Fruit fly (Drosophila melanogaster) whole organism, embryonic: ENCODE data around the gene Ilp4.

Source experiments
- B-H2 ChIP-seq: fragments of 200-800 bp; sonication (Bioruptor generic); optimal IDR thresholded peaks from 2 replicates; lab custom pipeline; 2018; ENCODE audit warnings: missing biosample characterization, mild to moderate bottlenecking, missing genetic modification characterization
- CG10462 ChIP-seq: fragments of 200-800 bp; sonication (Bioruptor generic); optimal IDR thresholded peaks from 2 replicates; lab custom pipeline; 2016; ENCODE audit warnings: missing biosample characterization, missing genetic modification characterization
- CG11504 ChIP-seq: fragments of 200-800 bp; sonication (Bioruptor generic); optimal IDR thresholded peaks from 3 replicates; lab custom pipeline; 2019; ENCODE audit warnings: missing biosample characterization, mild to moderate bottlenecking, missing genetic modification characterization, moderate library complexity
- CG12071 ChIP-seq: fragments of 200-800 bp; sonication (Bioruptor generic); optimal IDR thresholded peaks from 3 replicates; lab custom pipeline; 2018; ENCODE audit warnings: missing biosample characterization, mild to moderate bottlenecking, missing genetic modification characterization
- CG15269 ChIP-seq: fragments of 200-800 bp; sonication (Bioruptor generic); optimal IDR thresholded peaks from 2 replicates; lab custom pipeline; 2018; ENCODE audit warnings: missing biosample characterization, mild to moderate bottlenecking, missing genetic modification characterization, moderate library complexity
- CG17186 ChIP-seq: fragments of 200-800 bp; sonication (Bioruptor generic); optimal IDR thresholded peaks from 3 replicates; lab custom pipeline; 2017; ENCODE audit warnings: missing biosample characterization, missing genetic modification reagents, missing genetic modification characterization
- CG17568 ChIP-seq: fragments of 200-800 bp; sonication (Bioruptor generic); optimal IDR thresholded peaks from 2 replicates; lab custom pipeline; 2018; ENCODE audit warnings: missing biosample characterization, mild to moderate bottlenecking, missing genetic modification characterization, moderate library complexity
- CG18619 ChIP-seq: fragments of 200-800 bp; sonication (Bioruptor generic); optimal IDR thresholded peaks from 3 replicates; lab custom pipeline; 2017; ENCODE audit warnings: missing biosample characterization, mild to moderate bottlenecking, missing genetic modification characterization
- CG2678 ChIP-seq: fragments of 200-800 bp; sonication (Bioruptor generic); optimal IDR thresholded peaks from 3 replicates; lab custom pipeline; 2019; ENCODE audit warnings: missing biosample characterization, mild to moderate bottlenecking, missing genetic modification characterization, moderate library complexity
- CG6765 ChIP-seq: fragments of 200-800 bp; sonication (Bioruptor generic); optimal IDR thresholded peaks from 3 replicates; lab custom pipeline; 2017; ENCODE audit warnings: missing biosample characterization, mild to moderate bottlenecking, missing genetic modification characterization
- CG6854 ChIP-seq: fragments of 200-800 bp; sonication (Bioruptor generic); optimal IDR thresholded peaks from 3 replicates; lab custom pipeline; 2017; ENCODE audit warnings: missing biosample characterization, mild to moderate bottlenecking, missing genetic modification characterization
- CG7745 ChIP-seq: fragments of 200-800 bp; sonication (Bioruptor generic); optimal IDR thresholded peaks from 2 replicates; lab custom pipeline; 2018; ENCODE audit warnings: missing biosample characterization, mild to moderate bottlenecking, missing genetic modification characterization, moderate library complexity
- CG8281 ChIP-seq: fragments of 200-800 bp; sonication (Bioruptor generic); optimal IDR thresholded peaks from 2 replicates; lab custom pipeline; 2018; ENCODE audit warnings: missing biosample characterization, mild to moderate bottlenecking, missing genetic modification characterization, moderate library complexity
- CG8765 ChIP-seq: fragments of 200-800 bp; sonication (Bioruptor generic); IDR thresholded peaks from 2 replicates; pipeline ENCODE4 v1.3.6; 2022; ENCODE audit warnings: missing biosample characterization, missing genetic modification characterization
- CG9876 ChIP-seq: fragments of 200-800 bp; sonication (Bioruptor generic); optimal IDR thresholded peaks from 2 replicates; lab custom pipeline; 2016; ENCODE audit warnings: missing biosample characterization, missing genetic modification characterization
- Ets65A ChIP-seq: fragments of 200-800 bp; sonication (Bioruptor generic); peaks from one replicate; lab custom pipeline; 2016; ENCODE audit warnings: missing biosample characterization, missing genetic modification characterization
- Hey ChIP-seq: fragments of 200-800 bp; sonication (Bioruptor generic); optimal IDR thresholded peaks from 3 replicates; lab custom pipeline; 2018; ENCODE audit warnings: missing biosample characterization, mild to moderate bottlenecking, missing genetic modification characterization
- HmgD ChIP-seq: fragments of 200-800 bp; sonication (Bioruptor generic); optimal IDR thresholded peaks from 3 replicates; lab custom pipeline; 2016; ENCODE audit warnings: missing biosample characterization, missing genetic modification characterization
- Med ChIP-seq: fragments of 200-800 bp; sonication (Bioruptor generic); peaks from one replicate; lab custom pipeline; 2016; ENCODE audit warnings: missing biosample characterization, missing genetic modification characterization, mild to moderate bottlenecking, inconsistent platforms, moderate library complexity
- Neu2 ChIP-seq: fragments of 200-800 bp; sonication (Bioruptor generic); optimal IDR thresholded peaks from 3 replicates; lab custom pipeline; 2016; ENCODE audit warnings: missing biosample characterization, missing genetic modification characterization, borderline replicate concordance
- PHDP ChIP-seq: fragments of 200-800 bp; sonication (Bioruptor generic); optimal IDR thresholded peaks from 3 replicates; lab custom pipeline; 2018; ENCODE audit warnings: missing biosample characterization, mild to moderate bottlenecking, missing genetic modification characterization, moderate library complexity
- Pdp1 ChIP-seq, 2 experiments: fragments of 200-800 bp; sonication (Bioruptor generic); optimal IDR thresholded peaks; 3 replicates each; lab custom pipeline; 2016; ENCODE audit warnings: missing biosample characterization in 2 of 2, missing genetic modification characterization in 2 of 2, mild to moderate bottlenecking in 1 of 2, moderate library complexity in 1 of 2
- Sox102F ChIP-seq: fragments of 200-800 bp; sonication (Bioruptor generic); optimal IDR thresholded peaks from 2 replicates; lab custom pipeline; 2018; ENCODE audit warnings: missing biosample characterization, mild to moderate bottlenecking, missing genetic modification characterization, moderate library complexity
- abd-A ChIP-seq: fragments of 200-800 bp; sonication (Bioruptor generic); optimal IDR thresholded peaks from 3 replicates; lab custom pipeline; 2019; ENCODE audit warnings: missing biosample characterization, mild to moderate bottlenecking, missing genetic modification characterization, moderate library complexity
- caup ChIP-seq: fragments of 200-800 bp; sonication (Bioruptor generic); optimal IDR thresholded peaks from 3 replicates; lab custom pipeline; 2017; ENCODE audit warnings: missing biosample characterization, mild to moderate bottlenecking, missing genetic modification characterization, moderate library complexity; ENCODE audit not compliant: severe bottlenecking
- corto ChIP-seq: fragments of 200-800 bp; sonication (Bioruptor generic); optimal IDR thresholded peaks from 2 replicates; lab custom pipeline; 2016; ENCODE audit warnings: missing biosample characterization, mild to moderate bottlenecking, missing genetic modification characterization, moderate library complexity
- crol ChIP-seq: fragments of 200-800 bp; sonication (Bioruptor generic); IDR thresholded peaks from 2 replicates; pipeline ENCODE4 v1.3.6; 2022; ENCODE audit warnings: missing biosample characterization, missing genetic modification characterization
- cwo ChIP-seq: fragments of 200-800 bp; sonication (Bioruptor generic); optimal IDR thresholded peaks from 3 replicates; lab custom pipeline; 2017; ENCODE audit warnings: missing biosample characterization, missing genetic modification characterization, mild to moderate bottlenecking, moderate library complexity, missing genetic modification reagents
- exex ChIP-seq: fragments of 200-800 bp; sonication (Bioruptor generic); optimal IDR thresholded peaks from 4 replicates; lab custom pipeline; 2018; ENCODE audit warnings: missing biosample characterization, mild to moderate bottlenecking, missing genetic modification characterization, moderate library complexity
- grau ChIP-seq: fragments of 200-800 bp; optimal IDR thresholded peaks from 3 replicates; lab custom pipeline; 2019; ENCODE audit warnings: missing biosample characterization, mild to moderate bottlenecking, missing genetic modification characterization, moderate library complexity
- grn ChIP-seq: fragments of 200-800 bp; sonication (Bioruptor generic); optimal IDR thresholded peaks from 3 replicates; lab custom pipeline; 2017; ENCODE audit warnings: missing biosample characterization, missing genetic modification characterization
- lab ChIP-seq: fragments of 200-800 bp; sonication (Bioruptor generic); optimal IDR thresholded peaks from 3 replicates; lab custom pipeline; 2017; ENCODE audit warnings: missing biosample characterization, missing genetic modification characterization, mild to moderate bottlenecking, moderate library complexity, missing genetic modification reagents
- luna ChIP-seq: fragments of 200-800 bp; sonication (Bioruptor generic); optimal IDR thresholded peaks from 2 replicates; lab custom pipeline; 2016; ENCODE audit warnings: missing biosample characterization, missing genetic modification characterization
- mirr ChIP-seq: fragments of 200-800 bp; sonication (Bioruptor generic); optimal IDR thresholded peaks from 3 replicates; lab custom pipeline; 2018; ENCODE audit warnings: missing biosample characterization, mild to moderate bottlenecking, missing genetic modification characterization
- phol ChIP-seq: fragments of 200-800 bp; sonication (Bioruptor generic); optimal IDR thresholded peaks from 3 replicates; lab custom pipeline; 2018; ENCODE audit warnings: missing biosample characterization, mild to moderate bottlenecking, missing genetic modification characterization, moderate library complexity
- pum ChIP-seq: fragments of 200-800 bp; sonication (Bioruptor generic); optimal IDR thresholded peaks from 2 replicates; lab custom pipeline; 2016; ENCODE audit warnings: missing biosample characterization, missing genetic modification characterization
- sd ChIP-seq: fragments of 200-800 bp; sonication (Bioruptor generic); optimal IDR thresholded peaks from 3 replicates; lab custom pipeline; 2018; ENCODE audit warnings: missing biosample characterization, mild to moderate bottlenecking, missing genetic modification characterization, moderate library complexity
- sna ChIP-seq: fragments of 200-800 bp; sonication (Bioruptor generic); IDR thresholded peaks from 2 replicates; pipeline ENCODE4 v1.3.6; 2022; ENCODE audit warnings: missing biosample characterization, missing genetic modification characterization; ENCODE audit not compliant: partially characterized antibody
- sob ChIP-seq: fragments of 200-800 bp; sonication (Bioruptor generic); IDR thresholded peaks from 2 replicates; pipeline ENCODE4 v1.3.6; 2022; ENCODE audit warnings: missing biosample characterization, missing genetic modification characterization
- sug ChIP-seq: fragments of 200-800 bp; optimal IDR thresholded peaks from 2 replicates; lab custom pipeline; 2019; ENCODE audit warnings: missing biosample characterization, mild to moderate bottlenecking, missing genetic modification characterization, moderate library complexity
- trh ChIP-seq: fragments of 200-800 bp; sonication (Bioruptor generic); optimal IDR thresholded peaks from 2 replicates; lab custom pipeline; 2016; ENCODE audit warnings: missing biosample characterization, missing genetic modification characterization
- ttk ChIP-seq: fragments of 200-800 bp; sonication (Bioruptor generic); IDR thresholded peaks from 2 replicates; pipeline ENCODE4 v2.1.2; 2022; ENCODE audit warnings: missing biosample characterization, missing genetic modification characterization
- unpg ChIP-seq: fragments of 200-800 bp; sonication (Bioruptor generic); optimal IDR thresholded peaks from 3 replicates; lab custom pipeline; 2018; ENCODE audit warnings: missing biosample characterization, mild to moderate bottlenecking, missing genetic modification characterization, moderate library complexity
- wek ChIP-seq: fragments of 200-800 bp; sonication (Bioruptor generic); optimal IDR thresholded peaks from 3 replicates; lab custom pipeline; 2018; ENCODE audit warnings: missing biosample characterization, mild to moderate bottlenecking, missing genetic modification characterization, moderate library complexity

Ilp4 gene

DNA sequence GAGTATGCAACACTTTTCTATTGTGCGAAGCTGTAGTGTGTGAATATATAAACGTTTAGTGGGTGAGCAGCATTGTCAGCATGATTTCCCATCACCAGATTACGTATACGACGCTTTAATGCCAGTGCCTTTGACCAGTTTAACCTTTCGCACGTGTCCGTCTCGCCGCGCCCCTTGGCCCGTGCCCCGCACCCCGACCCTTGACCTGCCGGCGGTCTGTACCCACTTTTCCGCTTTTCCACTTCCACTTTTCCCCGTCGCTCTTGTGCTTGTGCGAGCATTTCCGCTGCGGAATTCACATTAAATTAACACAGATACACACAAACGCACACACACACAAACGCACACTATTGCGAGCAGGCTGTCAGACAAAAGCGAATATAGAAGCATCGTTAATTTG, 28.3 kb downstream of the Ilp4 start:
- TF ChIP-seq HmgD (GFP tag; lab: Kevin White, UChicago): no peak
- no peak for TF ChIP-seq CG8765 (GFP tag; lab: Robert Waterston, UW)
- TF ChIP-seq cwo (GFP tag; lab: Kevin White, UChicago): peak; percentile 75
- TF ChIP-seq abd-A (tag; lab: Kevin White, UChicago): peak; percentile 64
- peak; percentile 60 for TF ChIP-seq Med
- no peak for TF ChIP-seq trh (GFP tag; lab: Kevin White, UChicago)
- TF ChIP-seq sob (GFP tag; lab: Robert Waterston, UW): 0 out of 2 replicates have a peak, but pooled peaks have one; percentile 9
- peak; percentile 18 for TF ChIP-seq Hey (tag; lab: Kevin White, UChicago)
- peak; percentile 67 for TF ChIP-seq crol (GFP tag; lab: Robert Waterston, UW)
- TF ChIP-seq Ets65A: peak; percentile 53

DNA sequence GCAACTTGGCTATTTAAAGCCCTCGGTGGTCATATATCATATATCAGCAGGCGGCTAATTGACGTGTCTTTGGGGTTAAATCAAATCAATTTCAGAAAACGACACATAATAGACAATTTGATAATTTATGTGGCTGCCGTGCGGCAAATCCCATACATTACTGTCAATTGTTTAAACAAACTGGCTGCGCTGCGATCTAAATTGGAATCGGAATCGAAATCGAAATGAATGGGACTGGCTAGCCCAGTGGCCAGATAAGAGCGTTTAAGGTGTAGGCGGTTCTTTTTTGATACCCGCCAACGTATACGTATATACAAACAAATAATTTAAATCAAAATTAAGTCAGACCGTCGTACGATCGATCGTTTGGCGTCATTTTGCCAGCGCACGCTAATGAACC, 35.7 kb downstream of the Ilp4 start:
- peak; percentile 1 for TF ChIP-seq CG15269
- TF ChIP-seq lab (GFP tag; lab: Kevin White, UChicago): peak; percentile 94
- TF ChIP-seq grau: no peak
- peak; percentile 51 for TF ChIP-seq sug (tag; lab: Kevin White, UChicago)
- TF ChIP-seq Pdp1 (GFP tag; optimal IDR thresholded peaks at IDR 0.05; lab: Kevin White, UChicago): peak in 1 of 2 experiments; percentile 46
- TF ChIP-seq luna (GFP tag; lab: Kevin White, UChicago): no peak
- TF ChIP-seq mirr (GFP tag; lab: Kevin White, UChicago): peak; percentile 53
- no peak for TF ChIP-seq pum
- TF ChIP-seq CG8281 (tag; lab: Kevin White, UChicago): no peak
- peak; percentile 57 for TF ChIP-seq grn (GFP tag; lab: Kevin White, UChicago)
- TF ChIP-seq caup (GFP tag; lab: Kevin White, UChicago): no peak
- no peak for TF ChIP-seq ttk (GFP tag; lab: Robert Waterston, UW)
- TF ChIP-seq CG11504 (tag; lab: Kevin White, UChicago): no peak
- peak; percentile 75 for TF ChIP-seq exex (tag; lab: Kevin White, UChicago)
- TF ChIP-seq CG7745 (tag; lab: Kevin White, UChicago): no peak
- no peak for TF ChIP-seq wek (GFP tag; lab: Kevin White, UChicago)
- peak; percentile 77 for TF ChIP-seq cwo (GFP tag; lab: Kevin White, UChicago)
- no peak for TF ChIP-seq CG9876 (GFP tag; lab: Kevin White, UChicago)

DNA sequence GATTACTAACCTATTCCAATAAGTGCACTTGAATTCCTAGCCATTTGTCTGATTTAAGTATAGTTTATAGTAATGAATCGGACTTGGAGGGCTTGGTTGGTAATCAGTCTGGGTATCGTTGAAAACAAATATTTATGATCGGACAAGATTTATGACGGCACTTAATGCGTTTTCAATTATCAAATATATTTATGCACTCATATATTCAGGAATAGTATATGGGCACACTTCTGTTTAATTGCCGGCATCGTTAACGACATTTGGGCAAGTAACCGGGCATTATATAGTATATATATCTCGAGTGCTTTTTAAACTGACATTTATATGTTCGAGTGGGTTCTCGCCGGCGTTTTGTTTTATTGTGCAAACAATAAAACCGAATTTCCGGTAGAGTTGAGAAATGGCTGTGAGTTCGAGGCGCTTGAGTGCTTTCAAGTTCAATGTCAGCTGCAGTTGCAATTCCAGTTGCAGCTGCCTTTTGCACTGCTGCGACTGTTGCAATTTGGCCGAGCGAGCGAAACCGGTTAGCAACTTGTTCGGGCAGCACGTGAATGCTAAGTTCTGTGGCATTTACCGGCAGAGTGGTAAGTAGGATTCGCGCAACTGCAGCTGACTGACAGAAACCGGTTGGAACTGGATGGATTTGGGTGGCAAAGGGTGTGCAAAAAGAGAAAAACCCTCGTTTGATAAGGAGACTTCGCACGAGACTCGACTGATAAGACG, 36.3 kb downstream of the Ilp4 start:
- TF ChIP-seq sug (tag; lab: Kevin White, UChicago) (peak; percentile 38), CG10462 (GFP tag; lab: Kevin White, UChicago) (no peak), Sox102F (GFP tag; lab: Kevin White, UChicago) (no peak), phol (no peak), sd (peak; percentile 25), unpg (peak; percentile 0), CG6854 (GFP tag; lab: Kevin White, UChicago) (peak; percentile 27), Med (peak; percentile 40), CG12071 (peak; percentile 15), B-H2 (GFP tag; lab: Kevin White, UChicago) (peak; percentile 5), CG6765 (GFP tag; lab: Kevin White, UChicago) (peak; percentile 0), CG17568 (GFP tag; lab: Kevin White, UChicago) (peak; percentile 17), CG17186 (no peak), exex (tag; lab: Kevin White, UChicago) (peak; percentile 94), Neu2 (GFP tag; lab: Kevin White, UChicago) (no peak), CG2678 (peak; percentile 22), corto (GFP tag; lab: Kevin White, UChicago) (no peak), sna (no peak), PHDP (tag; lab: Kevin White, UChicago) (peak; percentile 33), CG18619 (GFP tag; lab: Kevin White, UChicago) (no peak)
